Fruit fly (Drosophila melanogaster) whole organism, embryonic: ENCODE results near the gene CG10116.
A peak's percentile ranks its signal among the peaks of the same experiment; 100 is the strongest.

Experiments used
- B-H1 ChIP-seq: fragments of 200-800 bp; sonication (Bioruptor generic); IDR thresholded peaks from 3 replicates; pipeline ENCODE4 v1.3.6; 2022; ENCODE audit warnings: missing biosample characterization, missing genetic modification characterization
- CG11696 ChIP-seq: fragments of 200-800 bp; sonication (Bioruptor generic); IDR thresholded peaks from 2 replicates; pipeline ENCODE4 v1.3.6; 2022; ENCODE audit warnings: missing biosample characterization, missing genetic modification characterization
- CG12744 ChIP-seq: fragments of 200-800 bp; sonication (Bioruptor generic); optimal IDR thresholded peaks from 2 replicates; lab custom pipeline; 2016; ENCODE audit warnings: missing biosample characterization, missing genetic modification characterization
- CG13775 ChIP-seq: fragments of 200-800 bp; sonication (Bioruptor generic); optimal IDR thresholded peaks from 3 replicates; lab custom pipeline; 2017; ENCODE audit warnings: missing biosample characterization, mild to moderate bottlenecking, missing genetic modification characterization
- CG15696 ChIP-seq: fragments of 200-800 bp; sonication (Bioruptor generic); optimal IDR thresholded peaks from 2 replicates; lab custom pipeline; 2019; ENCODE audit warnings: missing biosample characterization, mild to moderate bottlenecking, missing genetic modification characterization, moderate library complexity
- CG16863 ChIP-seq: fragments of 200-800 bp; sonication (Bioruptor generic); optimal IDR thresholded peaks from 3 replicates; lab custom pipeline; 2016; ENCODE audit warnings: missing biosample characterization, missing genetic modification characterization
- CG17568 ChIP-seq: fragments of 200-800 bp; sonication (Bioruptor generic); optimal IDR thresholded peaks from 2 replicates; lab custom pipeline; 2018; ENCODE audit warnings: missing biosample characterization, mild to moderate bottlenecking, missing genetic modification characterization, moderate library complexity
- CG17802 ChIP-seq: fragments of 200-800 bp; sonication (Bioruptor generic); optimal IDR thresholded peaks from 2 replicates; lab custom pipeline; 2018; ENCODE audit warnings: missing biosample characterization, mild to moderate bottlenecking, missing genetic modification characterization, moderate library complexity
- CG3407 ChIP-seq: fragments of 200-800 bp; sonication (Bioruptor generic); optimal IDR thresholded peaks from 2 replicates; lab custom pipeline; 2018; ENCODE audit warnings: missing biosample characterization, mild to moderate bottlenecking, missing genetic modification characterization
- CG4424 ChIP-seq: fragments of 200-800 bp; sonication (Bioruptor generic); optimal IDR thresholded peaks from 3 replicates; lab custom pipeline; 2016; ENCODE audit warnings: missing biosample characterization, missing genetic modification characterization
- CG4820 ChIP-seq: fragments of 200-800 bp; sonication (Bioruptor generic); optimal IDR thresholded peaks from 3 replicates; lab custom pipeline; 2016; ENCODE audit warnings: missing biosample characterization, missing genetic modification characterization
- CG6654 ChIP-seq: fragments of 200-800 bp; sonication (Bioruptor generic); optimal IDR thresholded peaks from 2 replicates; lab custom pipeline; 2017; ENCODE audit warnings: missing biosample characterization, mild to moderate bottlenecking, missing genetic modification characterization
- CG7839 ChIP-seq: fragments of 200-800 bp; sonication (Bioruptor generic); optimal IDR thresholded peaks from 3 replicates; lab custom pipeline; 2018; ENCODE audit warnings: missing biosample characterization, mild to moderate bottlenecking, missing genetic modification characterization, moderate library complexity
- CG8290 ChIP-seq, 3 experiments: fragments of 200-800 bp; sonication (Bioruptor generic); optimal IDR thresholded peaks; 2 replicates each; lab custom pipeline; 2016 to 2019; ENCODE audit warnings: missing biosample characterization in 3 of 3, missing genetic modification characterization in 3 of 3, mild to moderate bottlenecking in 2 of 3, moderate library complexity in 1 of 3
- CG9609 ChIP-seq: fragments of 200-800 bp; sonication (Bioruptor generic); optimal IDR thresholded peaks from 3 replicates; lab custom pipeline; 2016; ENCODE audit warnings: missing biosample characterization, missing genetic modification characterization
- Dad ChIP-seq: fragments of 200-800 bp; sonication (Bioruptor generic); optimal IDR thresholded peaks from 3 replicates; lab custom pipeline; 2016; ENCODE audit warnings: missing biosample characterization, missing genetic modification characterization
- Doc3 ChIP-seq: fragments of 200-800 bp; sonication (Bioruptor generic); IDR thresholded peaks from 3 replicates; pipeline ENCODE4 v1.3.6; 2022; ENCODE audit warnings: missing biosample characterization, missing genetic modification characterization; ENCODE audit not compliant: partially characterized antibody
- ERR ChIP-seq: fragments of 200-800 bp; sonication (Bioruptor generic); optimal IDR thresholded peaks from 2 replicates; lab custom pipeline; 2016; ENCODE audit warnings: missing biosample characterization, missing genetic modification characterization
- Ets97D ChIP-seq: fragments of 200-800 bp; sonication (Bioruptor generic); optimal IDR thresholded peaks from 3 replicates; lab custom pipeline; 2016; ENCODE audit warnings: missing biosample characterization, missing genetic modification characterization
- HHEX ChIP-seq: fragments of 200-800 bp; sonication (Bioruptor generic); optimal IDR thresholded peaks from 3 replicates; lab custom pipeline; 2017; ENCODE audit warnings: missing biosample characterization, mild to moderate bottlenecking, missing genetic modification characterization, missing genetic modification reagents
- HLH3B ChIP-seq: fragments of 200-800 bp; sonication (Bioruptor generic); IDR thresholded peaks from 2 replicates; pipeline ENCODE4 v1.3.6; 2022; ENCODE audit warnings: missing biosample characterization, missing genetic modification characterization
- HmgD ChIP-seq: fragments of 200-800 bp; sonication (Bioruptor generic); optimal IDR thresholded peaks from 3 replicates; lab custom pipeline; 2016; ENCODE audit warnings: missing biosample characterization, missing genetic modification characterization
- Lim3 ChIP-seq: fragments of 200-800 bp; sonication (Bioruptor generic); IDR thresholded peaks from 2 replicates; pipeline ENCODE4 v1.3.6; 2022; ENCODE audit warnings: missing biosample characterization, missing genetic modification characterization
- Mad ChIP-seq: fragments of 200-800 bp; sonication (Bioruptor generic); optimal IDR thresholded peaks from 2 replicates; lab custom pipeline; 2016; ENCODE audit warnings: missing biosample characterization, missing genetic modification characterization
- Spps ChIP-seq: fragments of 200-800 bp; sonication (Bioruptor generic); optimal IDR thresholded peaks from 2 replicates; lab custom pipeline; 2018; ENCODE audit warnings: missing biosample characterization, mild to moderate bottlenecking, missing genetic modification characterization
- aop ChIP-seq: fragments of 200-800 bp; sonication (Bioruptor generic); IDR thresholded peaks from 2 replicates; pipeline ENCODE4 v1.3.6; 2022; ENCODE audit warnings: missing biosample characterization, missing genetic modification characterization
- bigmax ChIP-seq: fragments of 200-800 bp; sonication (Bioruptor generic); optimal IDR thresholded peaks from 2 replicates; lab custom pipeline; 2018; ENCODE audit warnings: missing biosample characterization, mild to moderate bottlenecking, missing genetic modification characterization
- bsh ChIP-seq, 2 experiments: fragments of 200-800 bp; sonication (Bioruptor generic); optimal IDR thresholded peaks; 2 replicates each; lab custom pipeline; 2017 to 2018; ENCODE audit warnings: mild to moderate bottlenecking in 2 of 2, missing biosample characterization in 2 of 2, missing genetic modification characterization in 2 of 2, moderate library complexity in 1 of 2
- dan ChIP-seq: fragments of 200-800 bp; sonication (Bioruptor generic); IDR thresholded peaks from 2 replicates; pipeline ENCODE4 v1.3.6; 2022; ENCODE audit warnings: missing biosample characterization, missing genetic modification characterization
- gcm2 ChIP-seq: fragments of 200-800 bp; sonication (Bioruptor generic); optimal IDR thresholded peaks from 2 replicates; lab custom pipeline; 2016; ENCODE audit warnings: missing biosample characterization, missing genetic modification characterization
- gro ChIP-seq: fragments of 200-800 bp; sonication (Bioruptor generic); optimal IDR thresholded peaks from 2 replicates; lab custom pipeline; 2016; ENCODE audit warnings: missing biosample characterization, missing genetic modification characterization
- gsb-n ChIP-seq: fragments of 200-800 bp; sonication (Bioruptor generic); optimal IDR thresholded peaks from 3 replicates; lab custom pipeline; 2018; ENCODE audit warnings: missing biosample characterization, mild to moderate bottlenecking, missing genetic modification characterization
- lbe ChIP-seq: fragments of 200-800 bp; sonication (Bioruptor generic); optimal IDR thresholded peaks from 2 replicates; lab custom pipeline; 2016; ENCODE audit warnings: missing biosample characterization, mild to moderate bottlenecking, missing genetic modification characterization
- lilli ChIP-seq: fragments of 200-800 bp; sonication (Bioruptor generic); optimal IDR thresholded peaks from 3 replicates; lab custom pipeline; 2016; ENCODE audit warnings: missing biosample characterization, missing genetic modification characterization
- nmo ChIP-seq: fragments of 200-800 bp; sonication (Bioruptor generic); optimal IDR thresholded peaks from 2 replicates; lab custom pipeline; 2018; ENCODE audit warnings: missing biosample characterization, mild to moderate bottlenecking, missing genetic modification characterization, moderate library complexity
- peb ChIP-seq: fragments of 200-800 bp; sonication (Bioruptor generic); IDR thresholded peaks from 2 replicates; pipeline ENCODE4 v1.3.6; 2022; ENCODE audit warnings: missing biosample characterization, missing genetic modification characterization
- slou ChIP-seq: fragments of 200-800 bp; sonication (Bioruptor generic); optimal IDR thresholded peaks from 3 replicates; lab custom pipeline; 2016; ENCODE audit warnings: missing biosample characterization, missing genetic modification characterization
- tap ChIP-seq: fragments of 200-800 bp; optimal IDR thresholded peaks from 3 replicates; lab custom pipeline; 2019; ENCODE audit warnings: missing biosample characterization, mild to moderate bottlenecking, missing genetic modification characterization, moderate library complexity
- usp ChIP-seq: fragments of >200 bp; optimal IDR thresholded peaks from 2 replicates; lab custom pipeline; 2017; ENCODE audit warnings: missing biosample characterization, missing genetic modification characterization
- vfl ChIP-seq: fragments of 200-800 bp; sonication (Bioruptor generic); optimal IDR thresholded peaks from 2 replicates; lab custom pipeline; 2016; ENCODE audit warnings: missing biosample characterization, missing genetic modification characterization

Gene CG10116

DNA sequence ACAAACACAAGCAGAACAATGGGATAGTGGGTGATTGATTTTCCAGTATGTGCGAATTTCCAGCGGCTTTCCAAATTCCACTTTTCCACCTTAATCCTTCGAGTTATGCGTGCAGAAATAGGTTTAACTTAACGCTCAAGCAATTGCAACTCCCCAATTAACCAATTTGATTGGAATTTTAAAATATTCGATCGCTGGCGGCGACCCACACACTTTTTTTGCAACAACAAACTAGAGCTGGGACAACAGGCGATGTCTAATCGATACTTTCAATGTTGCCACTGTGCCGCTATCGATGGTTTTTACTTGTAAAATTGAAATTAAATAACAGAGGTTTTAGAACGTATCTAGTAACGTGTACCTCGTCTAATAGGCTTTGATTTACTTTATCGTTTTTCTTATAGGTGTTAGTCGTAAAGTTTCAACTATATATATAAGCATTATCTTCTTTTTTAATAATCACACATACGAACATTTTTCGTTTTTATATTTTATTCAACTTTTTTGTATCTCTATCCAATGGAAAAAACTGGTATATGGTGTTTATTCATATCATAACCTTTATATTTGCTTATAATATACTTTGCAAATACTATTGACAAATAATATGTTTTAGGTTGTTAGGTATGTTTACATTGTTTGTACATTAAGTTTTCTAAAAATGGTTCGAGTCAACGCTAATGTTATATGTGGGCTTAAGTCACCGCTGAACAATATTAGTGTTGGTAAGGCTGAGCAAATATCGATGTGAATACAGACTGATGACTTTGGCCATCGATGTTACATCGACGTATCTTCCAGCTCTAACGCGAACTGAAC lies 29.2 kb upstream of the CG10116 start, which contains the start of the genes Abp1 and Tgi (continued):
- TF ChIP-seq HHEX (GFP tag; lab: Kevin White, UChicago) = no peak
- TF ChIP-seq CG11696 (GFP tag; lab: Robert Waterston, UW) = no peak
- TF ChIP-seq Spps (tag; lab: Kevin White, UChicago) = no peak
- TF ChIP-seq gsb-n (tag; lab: Kevin White, UChicago) = peak; percentile 15
- no peak for TF ChIP-seq CG4820 (GFP tag; lab: Kevin White, UChicago)
- TF ChIP-seq Ets97D (GFP tag; lab: Kevin White, UChicago) = peak; percentile 62
- no peak for TF ChIP-seq dan (GFP tag; lab: Robert Waterston, UW)
- TF ChIP-seq bigmax (GFP tag; lab: Kevin White, UChicago) = no peak
- TF ChIP-seq CG12744 (GFP tag; lab: Kevin White, UChicago) = peak; percentile 15
- peak; percentile 29 for TF ChIP-seq Dad (GFP tag; lab: Kevin White, UChicago)
- no peak for TF ChIP-seq CG4424
- TF ChIP-seq Doc3 (GFP tag; lab: Robert Waterston, UW) = peak; percentile 64
- no peak for TF ChIP-seq bsh (GFP tag; optimal IDR thresholded peaks at IDR 0.05; lab: Kevin White, UChicago)
- no peak for TF ChIP-seq vfl (GFP tag; lab: Kevin White, UChicago)
- no peak for TF ChIP-seq B-H1 (GFP tag; lab: Robert Waterston, UW)
- TF ChIP-seq Lim3 (GFP tag; lab: Robert Waterston, UW) = no peak
- no peak for TF ChIP-seq CG6654 (GFP tag; lab: Kevin White, UChicago)
- peak; percentile 27 for TF ChIP-seq CG8290 (GFP tag; optimal IDR thresholded peaks at IDR 0.05; lab: Kevin White, UChicago)
- TF ChIP-seq CG8290 (tag; optimal IDR thresholded peaks at IDR 0.05; lab: Kevin White, UChicago) = peak in 1 of 2 experiments; percentile 86
- TF ChIP-seq gro = peak; percentile 36
- TF ChIP-seq Mad (GFP tag; lab: Kevin White, UChicago) = no peak
- TF ChIP-seq CG3407 = no peak
- TF ChIP-seq CG17568 (GFP tag; lab: Kevin White, UChicago) = no peak
- 0 out of 2 replicates have a peak, but pooled peaks have one; percentile 14 for TF ChIP-seq aop (GFP tag; lab: Robert Waterston, UW)
- no peak for TF ChIP-seq slou
- no peak for TF ChIP-seq usp (GFP tag; lab: Kevin White, UChicago)
- TF ChIP-seq gcm2 (GFP tag; lab: Kevin White, UChicago) = no peak
- TF ChIP-seq lilli (GFP tag; lab: Kevin White, UChicago) = peak; percentile 41
- TF ChIP-seq ERR (GFP tag; lab: Kevin White, UChicago) = peak; percentile 2
- peak; percentile 36 for TF ChIP-seq CG15696 (tag; lab: Kevin White, UChicago)
- TF ChIP-seq peb (GFP tag; lab: Robert Waterston, UW) = no peak
- TF ChIP-seq CG17802 (tag; lab: Kevin White, UChicago) = no peak
- TF ChIP-seq HmgD = peak; percentile 16
- no peak for TF ChIP-seq CG9609 (GFP tag; lab: Kevin White, UChicago)
- TF ChIP-seq CG7839 (tag; lab: Kevin White, UChicago) = peak; percentile 44
- TF ChIP-seq HLH3B (GFP tag; lab: Robert Waterston, UW) = no peak
- TF ChIP-seq lbe (GFP tag; lab: Kevin White, UChicago) = peak; percentile 14
- TF ChIP-seq nmo (GFP tag; lab: Kevin White, UChicago) = peak; percentile 49
- no peak for TF ChIP-seq CG16863 (GFP tag; lab: Kevin White, UChicago)
- TF ChIP-seq CG13775 (GFP tag; lab: Kevin White, UChicago) = no peak
- TF ChIP-seq tap (tag; lab: Kevin White, UChicago) = no peak
